Fruit fly (Drosophila melanogaster) whole organism, adult: Measurements from ENCODE around the gene Fatp1.

Source experiments
- CG7045 ChIP-seq: fragments of 200-800 bp; sonication (Bioruptor generic); optimal IDR thresholded peaks from 2 replicates; lab custom pipeline; 2017; ENCODE audit warnings: missing biosample characterization, mild to moderate bottlenecking, missing genetic modification characterization
- Crg-1 ChIP-seq: fragments of 200-800 bp; sonication (Bioruptor generic); optimal IDR thresholded peaks from 2 replicates; lab custom pipeline; 2016; ENCODE audit warnings: missing biosample characterization, missing genetic modification characterization
- cic ChIP-seq: fragments of 200-800 bp; sonication (Bioruptor generic); optimal IDR thresholded peaks from 2 replicates; lab custom pipeline; 2017; ENCODE audit warnings: missing biosample characterization, mild to moderate bottlenecking, missing genetic modification characterization, moderate library complexity
- kay ChIP-seq: fragments of 200-800 bp; sonication (Bioruptor generic); peaks from one replicate; lab custom pipeline; 2016; ENCODE audit warnings: missing biosample characterization, missing genetic modification characterization, borderline replicate concordance
- pad ChIP-seq: fragments of 200-800 bp; sonication (Bioruptor generic); optimal IDR thresholded peaks from 3 replicates; lab custom pipeline; 2017; ENCODE audit warnings: missing biosample characterization, missing genetic modification characterization, mild to moderate bottlenecking, moderate library complexity, missing genetic modification reagents

- no peak for TF ChIP-seq kay (GFP tag; lab: Kevin White, UChicago)
- no peak for TF ChIP-seq pad (GFP tag; lab: Kevin White, UChicago)
- TF ChIP-seq cic (GFP tag; lab: Kevin White, UChicago) = no peak
- TF ChIP-seq Crg-1 (GFP tag; lab: Kevin White, UChicago) = no peak
- no peak for TF ChIP-seq CG7045 (GFP tag; lab: Kevin White, UChicago)
These were observed 33.9 kb downstream of the Fatp1 start, which contains the start of gene Grip75 for dm6 chr2L:10483073-10483472.
